Worm (Caenorhabditis elegans) whole organism, early embryonic: ENCODE data around the gene R05G9.3.
A peak's percentile ranks its signal among the peaks of the same experiment; 100 is the strongest.

Source experiments
- B0310.2 ChIP-seq: sonication (generic microtip); optimal IDR thresholded peaks from 2 replicates; lab custom pipeline; 2016; ENCODE audit warnings: mild to moderate bottlenecking, missing genetic modification characterization, missing compliant biosample characterization
- F13C5.2 ChIP-seq: sonication (generic microtip); optimal IDR thresholded peaks from 2 replicates; lab custom pipeline; 2017; ENCODE audit warnings: mild to moderate bottlenecking, missing genetic modification characterization, inconsistent platforms, missing compliant biosample characterization
- aly-1 ChIP-seq: sonication (generic microtip); optimal IDR thresholded peaks from 2 replicates; lab custom pipeline; 2016; ENCODE audit warnings: missing genetic modification characterization, missing compliant biosample characterization
- ama-1 ChIP-seq: fragments of 150-350 bp; optimal IDR thresholded peaks from 2 replicates; lab custom pipeline; 2014
- ceh-13 ChIP-seq: fragments of 200-800 bp; sonication (Bioruptor generic); optimal IDR thresholded peaks from 2 replicates; lab custom pipeline; 2018; ENCODE audit warnings: mild to moderate bottlenecking, missing genetic modification characterization, missing compliant biosample characterization
- ceh-36 ChIP-seq: sonication (generic microtip); optimal IDR thresholded peaks from 2 replicates; lab custom pipeline; 2016; ENCODE audit warnings: missing genetic modification characterization, inconsistent platforms, missing compliant biosample characterization
- ets-7 ChIP-seq: sonication (generic microtip); optimal IDR thresholded peaks from 2 replicates; lab custom pipeline; 2016; ENCODE audit warnings: missing genotype, missing genetic modification characterization, missing compliant biosample characterization
- flt-1 ChIP-seq: fragments of 200-800 bp; sonication (Bioruptor generic); IDR thresholded peaks from 2 replicates; pipeline ENCODE4 v1.3.6; 2022; ENCODE audit warnings: missing genetic modification characterization, missing compliant biosample characterization
- hmbx-1 ChIP-seq: sonication (generic microtip); optimal IDR thresholded peaks from 2 replicates; lab custom pipeline; 2016; ENCODE audit warnings: mild to moderate bottlenecking, missing genetic modification characterization, missing compliant biosample characterization
- hmg-4 ChIP-seq: fragments of 200-800 bp; sonication (Bioruptor generic); optimal IDR thresholded peaks from 2 replicates; lab custom pipeline; 2018; ENCODE audit warnings: mild to moderate bottlenecking, missing genetic modification characterization, missing compliant biosample characterization
- hnd-1 ChIP-seq: sonication (generic microtip); optimal IDR thresholded peaks from 2 replicates; lab custom pipeline; 2016; ENCODE audit warnings: missing genetic modification characterization, missing compliant biosample characterization
- pes-1 ChIP-seq: fragments of 200-800 bp; sonication (Bioruptor generic); IDR thresholded peaks from 2 replicates; pipeline ENCODE4 v1.3.6; 2022; ENCODE audit warnings: missing genetic modification reagents, missing genetic modification characterization, missing compliant biosample characterization
- scrt-1 ChIP-seq: fragments of 200-800 bp; sonication (Bioruptor generic); IDR thresholded peaks from 2 replicates; pipeline ENCODE4 v1.3.6; 2022; ENCODE audit warnings: missing genetic modification characterization, missing compliant biosample characterization
- sea-1 ChIP-seq: fragments of 200-800 bp; sonication (Bioruptor generic); conservative IDR thresholded peaks from 2 replicates; pipeline ENCODE4 v1.3.6; 2022; ENCODE audit warnings: missing genetic modification characterization, missing compliant biosample characterization
- tbx-11 ChIP-seq: fragments of 200-800 bp; sonication (Bioruptor generic); IDR thresholded peaks from 2 replicates; pipeline ENCODE4 v1.3.6; 2022; ENCODE audit warnings: missing genetic modification characterization, missing compliant biosample characterization
- tbx-37 ChIP-seq: fragments of 200-800 bp; sonication (Bioruptor generic); conservative IDR thresholded peaks from 2 replicates; pipeline ENCODE4 v1.3.6; 2022; ENCODE audit warnings: missing genetic modification reagents, missing genetic modification characterization, missing compliant biosample characterization
- tra-4 ChIP-seq: sonication (generic microtip); optimal IDR thresholded peaks from 2 replicates; lab custom pipeline; 2017; ENCODE audit warnings: missing genetic modification characterization, missing compliant biosample characterization

Gene R05G9.3

DNA sequence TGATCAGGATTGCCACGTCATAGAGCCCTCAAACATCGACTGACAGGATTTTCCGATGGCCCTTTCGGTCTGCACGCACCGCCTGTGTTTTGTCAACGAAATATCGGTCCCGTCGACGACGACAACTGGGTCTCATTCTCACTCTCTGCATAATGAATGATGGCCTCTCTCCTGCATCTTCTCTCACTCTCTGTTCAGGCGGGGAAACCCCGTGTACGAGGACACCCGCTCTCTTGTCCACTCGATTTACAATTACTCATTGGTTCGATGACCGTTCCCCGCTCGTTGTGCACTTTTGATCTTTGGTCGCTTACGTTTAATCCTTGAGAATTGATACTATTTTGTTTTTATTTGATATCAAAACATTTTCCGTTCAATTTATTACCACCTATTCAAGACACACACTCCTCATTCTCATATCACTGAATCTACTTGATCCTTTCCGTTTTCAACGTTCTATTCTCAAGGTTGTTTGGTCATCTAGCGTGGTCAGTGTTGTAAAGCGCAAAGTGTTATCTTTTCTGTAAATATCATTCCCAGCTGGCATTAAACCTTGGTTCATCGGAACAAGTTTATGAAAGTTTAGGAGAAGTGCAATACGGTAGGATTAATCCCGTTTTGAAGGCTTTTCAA lies 21.4 kb upstream of the R05G9.3 start:
- TF ChIP-seq hmg-4 (GFP tag; lab: Kevin White, UChicago), result peak; percentile 80
- TF ChIP-seq B0310.2, result no peak
- TF ChIP-seq aly-1 (tag; lab: Kevin White, UChicago), result peak; percentile 53
- 0 out of 2 replicates have a peak, but pooled peaks have one; percentile 36 for TF ChIP-seq sea-1 (GFP tag; lab: Robert Waterston, UW)
- TF ChIP-seq pes-1 (GFP tag; lab: Robert Waterston, UW), result no peak
- 0 out of 2 replicates have a peak, but pooled peaks have one; percentile 23 for TF ChIP-seq flt-1 (GFP tag; lab: Robert Waterston, UW)

DNA sequence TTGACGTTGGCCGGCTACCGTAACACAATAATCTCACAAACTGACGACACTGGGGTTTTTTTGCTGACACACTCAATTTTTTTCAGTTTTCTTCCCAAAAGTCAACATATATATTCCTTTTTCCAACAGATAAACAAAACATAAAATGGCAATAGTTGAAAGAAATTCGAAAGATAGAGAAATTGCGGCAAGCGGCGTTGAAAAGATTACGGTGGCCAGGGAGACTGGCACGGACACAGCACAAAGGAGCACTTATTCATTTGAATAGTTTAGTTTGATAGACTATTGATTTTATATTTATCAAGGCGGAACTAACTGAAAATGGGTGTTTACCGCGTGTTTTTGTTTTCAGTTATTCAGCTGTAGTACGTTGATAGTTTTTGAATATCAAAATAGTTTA lies 20.0 kb upstream of the R05G9.3 start, which contains the start of gene toe-2:
Gene toe-2, minus strand, starts transcription at position 70 of the 400 bp plus-strand sequence.
- TF ChIP-seq ets-7 (tag; lab: Kevin White, UChicago) (no peak), ceh-36 (no peak), ceh-13 (no peak), ama-1 (lab: Kevin White, UChicago) (no peak), scrt-1 (GFP tag; lab: Robert Waterston, UW) (no peak), F13C5.2 (tag; lab: Kevin White, UChicago) (no peak), aly-1 (tag; lab: Kevin White, UChicago) (no peak), B0310.2 (no peak), hmg-4 (GFP tag; lab: Kevin White, UChicago) (no peak), tbx-37 (GFP tag; lab: Robert Waterston, UW) (no peak), flt-1 (GFP tag; lab: Robert Waterston, UW) (no peak), tbx-11 (GFP tag; lab: Robert Waterston, UW) (no peak), tra-4 (no peak)

- no peak for TF ChIP-seq ceh-13
- TF ChIP-seq ceh-36, result no peak
- TF ChIP-seq F13C5.2 (tag; lab: Kevin White, UChicago), result no peak
- no peak for TF ChIP-seq ama-1 (lab: Kevin White, UChicago)
- no peak for TF ChIP-seq ets-7 (tag; lab: Kevin White, UChicago)
- no peak for TF ChIP-seq tbx-37 (GFP tag; lab: Robert Waterston, UW)
- TF ChIP-seq B0310.2, result no peak
- TF ChIP-seq aly-1 (tag; lab: Kevin White, UChicago), result no peak
- no peak for TF ChIP-seq sea-1 (GFP tag; lab: Robert Waterston, UW)
- TF ChIP-seq pes-1 (GFP tag; lab: Robert Waterston, UW), result no peak
- no peak for TF ChIP-seq hmbx-1 (tag; lab: Kevin White, UChicago)
- TF ChIP-seq scrt-1 (GFP tag; lab: Robert Waterston, UW), result no peak
- no peak for TF ChIP-seq hnd-1
Observed at ce11 chrII:6520103-6520502, 18.8 kb upstream of the R05G9.3 start.

DNA sequence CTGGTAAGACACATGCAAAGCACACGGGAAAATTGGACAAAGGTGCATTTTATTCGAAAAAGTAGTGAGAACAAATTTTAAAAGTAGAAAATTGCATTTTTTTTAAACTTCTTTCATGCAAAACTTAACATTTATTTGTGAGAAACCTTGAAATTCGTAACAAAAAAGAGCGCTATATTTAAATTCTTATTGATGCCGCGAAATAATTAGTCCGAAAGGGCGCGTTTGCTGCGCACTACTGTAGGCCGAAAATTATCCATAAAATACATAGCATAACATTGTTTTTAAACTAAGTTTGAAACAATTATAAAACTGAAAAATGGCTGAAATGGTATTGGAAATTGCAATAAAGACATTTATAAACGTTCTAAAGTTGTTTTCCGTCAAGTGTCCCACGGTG lies 18.4 kb upstream of the R05G9.3 start:
- no peak for TF ChIP-seq aly-1 (tag; lab: Kevin White, UChicago)
- no peak for TF ChIP-seq hmg-4 (GFP tag; lab: Kevin White, UChicago)
- TF ChIP-seq sea-1 (GFP tag; lab: Robert Waterston, UW), result no peak
- TF ChIP-seq tbx-37 (GFP tag; lab: Robert Waterston, UW), result no peak
- TF ChIP-seq hnd-1, result no peak
- no peak for TF ChIP-seq ets-7 (tag; lab: Kevin White, UChicago)
- no peak for TF ChIP-seq scrt-1 (GFP tag; lab: Robert Waterston, UW)
- TF ChIP-seq hmbx-1 (tag; lab: Kevin White, UChicago), result no peak
- TF ChIP-seq tra-4, result no peak
- TF ChIP-seq flt-1 (GFP tag; lab: Robert Waterston, UW), result no peak
- TF ChIP-seq tbx-11 (GFP tag; lab: Robert Waterston, UW), result no peak
- no peak for TF ChIP-seq pes-1 (GFP tag; lab: Robert Waterston, UW)
- no peak for TF ChIP-seq F13C5.2 (tag; lab: Kevin White, UChicago)
- no peak for TF ChIP-seq ama-1 (lab: Kevin White, UChicago)
- TF ChIP-seq B0310.2, result no peak
- no peak for TF ChIP-seq ceh-36
- TF ChIP-seq ceh-13, result no peak

ce11 chrII:6516276-6516675 lies 15.0 kb upstream of the R05G9.3 start, which contains the start of gene C56E6.7:
Gene C56E6.7, plus strand, starts transcription at chrII:6516576.
- TF ChIP-seq F13C5.2 (tag; lab: Kevin White, UChicago) (no peak), tbx-37 (GFP tag; lab: Robert Waterston, UW) (no peak), scrt-1 (GFP tag; lab: Robert Waterston, UW) (no peak)

ce11 chrII:6513911-6514310 lies 12.6 kb upstream of the R05G9.3 start, which contains the start of gene R05G9R.1:
Gene R05G9R.1, minus strand, starts transcription at chrII:6514011.
- TF ChIP-seq aly-1 (tag; lab: Kevin White, UChicago) (no peak), scrt-1 (GFP tag; lab: Robert Waterston, UW) (no peak), hmbx-1 (tag; lab: Kevin White, UChicago) (no peak)

ce11 chrII:6513357-6513756 lies 12.0 kb upstream of the R05G9.3 start:
- no peak for TF ChIP-seq F13C5.2 (tag; lab: Kevin White, UChicago)
- no peak for TF ChIP-seq tra-4
- no peak for TF ChIP-seq aly-1 (tag; lab: Kevin White, UChicago)
- no peak for TF ChIP-seq tbx-37 (GFP tag; lab: Robert Waterston, UW)
- no peak for TF ChIP-seq hmg-4 (GFP tag; lab: Kevin White, UChicago)
- no peak for TF ChIP-seq ceh-13
- TF ChIP-seq ets-7 (tag; lab: Kevin White, UChicago), result no peak
- no peak for TF ChIP-seq B0310.2

ce11 chrII:6502826-6503225 lies 1.5 kb upstream of the R05G9.3 start, which contains the start of gene R05G9.1:
Gene R05G9.1, plus strand, starts transcription at chrII:6503168.
- TF ChIP-seq scrt-1 (GFP tag; lab: Robert Waterston, UW) (no peak), ets-7 (tag; lab: Kevin White, UChicago) (no peak), tra-4 (no peak), B0310.2 (no peak), tbx-11 (GFP tag; lab: Robert Waterston, UW) (no peak), hmbx-1 (tag; lab: Kevin White, UChicago) (no peak), hnd-1 (no peak), ama-1 (lab: Kevin White, UChicago) (no peak), tbx-37 (GFP tag; lab: Robert Waterston, UW) (no peak), flt-1 (GFP tag; lab: Robert Waterston, UW) (no peak), ceh-13 (no peak)
